Worm (Caenorhabditis elegans): Measurements from ENCODE around the gene C12D8.21.

DNA sequence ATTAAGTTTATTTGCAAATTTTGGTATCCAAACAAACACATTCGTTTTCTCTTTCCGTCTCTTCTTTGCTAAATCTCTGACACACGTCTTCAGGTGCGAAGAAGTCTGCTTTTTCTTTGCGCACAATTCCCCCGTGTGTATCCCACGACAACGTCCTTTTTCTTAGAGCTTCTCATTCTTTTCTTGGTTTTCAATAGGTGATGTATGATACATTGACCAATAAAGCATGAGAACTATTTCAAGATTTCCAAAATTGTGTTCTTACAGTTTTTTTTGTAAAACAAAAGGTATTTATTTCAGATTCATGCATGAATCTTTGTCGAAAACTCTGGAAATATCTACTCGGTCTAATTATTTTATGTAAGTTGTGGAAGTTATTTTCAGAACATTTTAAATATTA lies 48.8 kb upstream of the C12D8.21 start, which contains the start of gene B0024.15:
- TF ChIP-seq snpc-4 (tag; optimal IDR thresholded peaks at IDR 0.05) (no peak), nhr-76 (tag; optimal IDR thresholded peaks at IDR 0.05) (no peak), unc-62 (GFP tag; optimal IDR thresholded peaks at IDR 0.05) (no peak), sptf-1 (tag; optimal IDR thresholded peaks at IDR 0.05) (no peak), ces-1 (GFP tag; optimal IDR thresholded peaks at IDR 0.05) (no peak), dpl-1 (GFP tag; optimal IDR thresholded peaks at IDR 0.05) (no peak), nhr-11 (tag; optimal IDR thresholded peaks at IDR 0.05) (no peak), ceh-82 (tag; optimal IDR thresholded peaks at IDR 0.05) (no peak), fkh-10 (GFP tag; optimal IDR thresholded peaks at IDR 0.05) (no peak)
